Fruit fly (Drosophila melanogaster) Kc167 (cell line): ENCODE results near the gene PolQ.

Experiments used
- Myc ChIP-seq: fragments of >200 bp; optimal IDR thresholded peaks from 2 replicates; lab custom pipeline; 2017; ENCODE audit warnings: missing external identifiers
- Sin3A ChIP-seq: fragments of >200 bp; optimal IDR thresholded peaks from 2 replicates; lab custom pipeline; 2018; ENCODE audit warnings: missing external identifiers
- h ChIP-seq: fragments of >200 bp; optimal IDR thresholded peaks from 3 replicates; lab custom pipeline; 2018; ENCODE audit warnings: missing external identifiers
- insv ChIP-seq: fragments of >200 bp; optimal IDR thresholded peaks from 3 replicates; lab custom pipeline; 2018; ENCODE audit warnings: missing external identifiers
- psq ChIP-seq: fragments of >200 bp; optimal IDR thresholded peaks from 2 replicates; lab custom pipeline; 2017; ENCODE audit warnings: missing external identifiers
- ttk ChIP-seq: sonication (Bioruptor generic); optimal IDR thresholded peaks from 2 replicates; lab custom pipeline; 2017; ENCODE audit warnings: missing external identifiers

The PolQ gene

dm6 chr3R:12666206-12666834 lies 45.8 kb downstream of the PolQ start:
- TF ChIP-seq ttk (lab: Kevin White, UChicago) (no peak), Myc (no peak), psq (no peak), Sin3A (lab: Kevin White, UChicago) (no peak), h (lab: Kevin White, UChicago) (no peak), insv (lab: Kevin White, UChicago) (no peak)

dm6 chr3R:12662531-12662930 lies 49.6 kb downstream of the PolQ start, which contains the start of gene CG14395:
CG14395 (plus strand) TSS chr3R:12662831.
- no peak for TF ChIP-seq Sin3A (lab: Kevin White, UChicago)
- TF ChIP-seq insv (lab: Kevin White, UChicago): no peak
- no peak for TF ChIP-seq Myc
- TF ChIP-seq h (lab: Kevin White, UChicago): no peak
- no peak for TF ChIP-seq psq
- TF ChIP-seq ttk (lab: Kevin White, UChicago): no peak

dm6 chr3R:12656946-12657566 lies 55.0 kb downstream of the PolQ start:
- TF ChIP-seq Myc (no peak), h (lab: Kevin White, UChicago) (no peak), insv (lab: Kevin White, UChicago) (no peak), Sin3A (lab: Kevin White, UChicago) (no peak), ttk (lab: Kevin White, UChicago) (no peak), psq (no peak)
